Fruit fly (Drosophila melanogaster) whole organism, prepupa: ENCODE data around the gene CG13059.

Experiments
- CG15336 ChIP-seq: fragments of 200-800 bp; sonication (Bioruptor generic); IDR thresholded peaks from 2 replicates; pipeline ENCODE4 v1.3.6; 2022; ENCODE audit warnings: missing biosample characterization, missing genetic modification characterization
- CG16779 ChIP-seq: fragments of 200-800 bp; sonication (Bioruptor generic); optimal IDR thresholded peaks from 3 replicates; lab custom pipeline; 2017; ENCODE audit warnings: missing biosample characterization, mild to moderate bottlenecking, missing genetic modification characterization
- CG6276 ChIP-seq: fragments of 200-800 bp; sonication (Bioruptor generic); optimal IDR thresholded peaks from 2 replicates; lab custom pipeline; 2017; ENCODE audit warnings: missing biosample characterization, mild to moderate bottlenecking, missing genetic modification characterization
- CG7368 ChIP-seq: fragments of 200-800 bp; sonication (Bioruptor generic); optimal IDR thresholded peaks from 3 replicates; lab custom pipeline; 2016; ENCODE audit warnings: missing biosample characterization, missing genetic modification characterization
- Lpt ChIP-seq: fragments of 200-800 bp; sonication (Bioruptor generic); optimal IDR thresholded peaks from 3 replicates; lab custom pipeline; 2016; ENCODE audit warnings: missing biosample characterization, missing genetic modification characterization
- OdsH ChIP-seq: fragments of 200-800 bp; sonication (Bioruptor generic); optimal IDR thresholded peaks from 3 replicates; lab custom pipeline; 2016; ENCODE audit warnings: missing biosample characterization, missing genetic modification characterization
- Sox102F ChIP-seq: fragments of 200-800 bp; sonication (Bioruptor generic); optimal IDR thresholded peaks from 2 replicates; lab custom pipeline; 2016; ENCODE audit warnings: missing biosample characterization, mild to moderate bottlenecking, missing genetic modification characterization
- fd85E ChIP-seq: fragments of 200-800 bp; sonication (Bioruptor generic); optimal IDR thresholded peaks from 3 replicates; lab custom pipeline; 2016; ENCODE audit warnings: missing biosample characterization, missing genetic modification characterization

DNA sequence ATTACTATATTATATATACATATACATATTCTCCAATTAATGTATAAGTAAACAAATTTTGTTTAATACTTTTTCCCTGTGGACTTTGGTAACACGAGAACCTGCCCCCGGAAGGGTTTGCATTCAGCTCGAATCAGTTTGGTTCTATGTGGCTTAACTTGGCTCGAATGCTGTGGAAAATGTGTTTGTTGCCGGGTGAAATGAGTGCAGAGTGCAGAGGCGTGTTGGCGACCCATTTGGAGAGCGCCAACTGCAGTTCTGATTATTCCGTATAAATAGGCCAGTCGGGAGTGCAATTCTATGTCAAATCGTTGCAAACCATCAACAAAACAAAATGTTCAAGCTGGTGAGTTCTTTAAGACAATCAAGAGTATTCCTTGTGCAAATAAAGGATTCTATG lies 5.7 kb upstream of the CG13059 start, which contains the start of gene Nplp3:
- TF ChIP-seq CG16779 (tag; lab: Kevin White, UChicago): no peak
- TF ChIP-seq CG15336: no peak
- no peak for TF ChIP-seq fd85E (GFP tag; lab: Kevin White, UChicago)
- no peak for TF ChIP-seq CG6276
- no peak for TF ChIP-seq Sox102F (GFP tag; lab: Kevin White, UChicago)
- no peak for TF ChIP-seq CG7368
- TF ChIP-seq OdsH: no peak
- TF ChIP-seq Lpt (GFP tag; lab: Kevin White, UChicago): no peak
